Fruit fly (Drosophila melanogaster): ENCODE measurements around the gene kat-60L1.

Gene kat-60L1

dm6 chr3R:5771614-5772202 is 9.9 kb upstream of the kat-60L1 start:
- TF ChIP-seq psq (GFP tag; optimal IDR thresholded peaks at IDR 0.05) (no peak), dsf (GFP tag; optimal IDR thresholded peaks at IDR 0.05; ENCODE audit: borderline replicate concordance) (no peak), tai (GFP tag; optimal IDR thresholded peaks at IDR 0.05) (no peak), br (GFP tag; optimal IDR thresholded peaks at IDR 0.05) (no peak), Vsx2 (GFP tag; optimal IDR thresholded peaks at IDR 0.05; ENCODE audit: partially characterized antibody) (no peak), OdsH (GFP tag; optimal IDR thresholded peaks at IDR 0.05) (no peak)

- TF ChIP-seq CrebA (GFP tag; optimal IDR thresholded peaks at IDR 0.05; ENCODE audit: borderline replicate concordance) = no peak
- no peak for TF ChIP-seq CG9705 (GFP tag; optimal IDR thresholded peaks at IDR 0.05)
- no peak for TF ChIP-seq foxo (GFP tag; optimal IDR thresholded peaks at IDR 0.05)
- TF ChIP-seq brk (GFP tag; optimal IDR thresholded peaks at IDR 0.05) = no peak
- TF ChIP-seq GATAd (GFP tag; optimal IDR thresholded peaks at IDR 0.05) = no peak
- no peak for TF ChIP-seq fru (GFP tag; optimal IDR thresholded peaks at IDR 0.05)
- no peak for TF ChIP-seq woc (GFP tag; optimal IDR thresholded peaks at IDR 0.05)
- TF ChIP-seq usp (GFP tag; optimal IDR thresholded peaks at IDR 0.05) = no peak
- TF ChIP-seq rgr (GFP tag; optimal IDR thresholded peaks at IDR 0.05) = no peak
- TF ChIP-seq Dif (GFP tag; optimal IDR thresholded peaks at IDR 0.05; ENCODE audit: partially characterized antibody) = no peak
- TF ChIP-seq psq (GFP tag; optimal IDR thresholded peaks at IDR 0.05) = no peak
- no peak for TF ChIP-seq sv (GFP tag; optimal IDR thresholded peaks at IDR 0.05)
- TF ChIP-seq Hr78 (GFP tag; optimal IDR thresholded peaks at IDR 0.05) = no peak
- no peak for TF ChIP-seq dmrt93B (GFP tag; optimal IDR thresholded peaks at IDR 0.05)
- TF ChIP-seq Jra (GFP tag; optimal IDR thresholded peaks at IDR 0.05) = no peak
- no peak for TF ChIP-seq Mio (GFP tag; optimal IDR thresholded peaks at IDR 0.05)
Observed at dm6 chr3R:5772433-5772832, 9.1 kb upstream of the kat-60L1 start.

- TF ChIP-seq OdsH (GFP tag; optimal IDR thresholded peaks at IDR 0.05) (peak; percentile 47), GATAd (GFP tag; optimal IDR thresholded peaks at IDR 0.05) (peak; percentile 68), h (GFP tag; optimal IDR thresholded peaks at IDR 0.05) (peak; percentile 63), Hr83 (GFP tag; optimal IDR thresholded peaks at IDR 0.05; ENCODE audit: poor library complexity, severe bottlenecking) (peak; percentile 95), Rel (GFP tag; optimal IDR thresholded peaks at IDR 0.05) (no peak), Rel (tag; optimal IDR thresholded peaks at IDR 0.05) (peak; percentile 63), Dfd (GFP tag; optimal IDR thresholded peaks at IDR 0.05) (no peak), jim (GFP tag; optimal IDR thresholded peaks at IDR 0.05) (peak; percentile 80), usp (GFP tag; optimal IDR thresholded peaks at IDR 0.05) (no peak), br (GFP tag; optimal IDR thresholded peaks at IDR 0.05) (peak; percentile 55), dsf (GFP tag; optimal IDR thresholded peaks at IDR 0.05; ENCODE audit: borderline replicate concordance) (peak; percentile 63), Myc (optimal IDR thresholded peaks at IDR 0.05) (peak; percentile 85), pan (optimal IDR thresholded peaks at IDR 0.05) (no peak), tai (GFP tag; optimal IDR thresholded peaks at IDR 0.05) (no peak), N (GFP tag; optimal IDR thresholded peaks at IDR 0.05) (no peak), Dif (GFP tag; optimal IDR thresholded peaks at IDR 0.05; ENCODE audit: partially characterized antibody) (no peak), woc (GFP tag; optimal IDR thresholded peaks at IDR 0.05) (no peak), CG9705 (GFP tag; optimal IDR thresholded peaks at IDR 0.05) (peak; percentile 31), Jra (GFP tag; optimal IDR thresholded peaks at IDR 0.05) (peak; percentile 68), Mio (GFP tag; optimal IDR thresholded peaks at IDR 0.05) (peak; percentile 29), brk (GFP tag; optimal IDR thresholded peaks at IDR 0.05) (no peak), rgr (GFP tag; optimal IDR thresholded peaks at IDR 0.05) (peak; percentile 75), sage (GFP tag; optimal IDR thresholded peaks at IDR 0.05) (peak; percentile 57), dmrt93B (GFP tag; optimal IDR thresholded peaks at IDR 0.05) (peak; percentile 49), foxo (GFP tag; optimal IDR thresholded peaks at IDR 0.05) (peak in 1 of 2 experiments; percentile 56), fru (GFP tag; optimal IDR thresholded peaks at IDR 0.05) (peak; percentile 43), psq (GFP tag; optimal IDR thresholded peaks at IDR 0.05) (peak; percentile 50), Sp1 (GFP tag; optimal IDR thresholded peaks at IDR 0.05) (peak; percentile 9), sv (GFP tag; optimal IDR thresholded peaks at IDR 0.05) (peak; percentile 52), ey (GFP tag; optimal IDR thresholded peaks at IDR 0.05) (peak; percentile 51), HLH106 (tag; optimal IDR thresholded peaks at IDR 0.05) (peak; percentile 41), CG32264 (GFP tag; optimal IDR thresholded peaks at IDR 0.05) (peak; percentile 26)
Observed at dm6 chr3R:5778731-5779593, 2.6 kb upstream of the kat-60L1 start, which contains the start of gene jagn. TSS of gene jagn (plus strand) at chr3R:5779315.
